Worm (Caenorhabditis elegans) whole organism, young adult: ENCODE results near the gene cku-70.

ENCODE experiments used
- B0035.1 ChIP-seq: sonication (generic microtip); optimal IDR thresholded peaks from 2 replicates; lab custom pipeline; 2016; ENCODE audit warnings: missing genetic modification characterization, mild to moderate bottlenecking, missing compliant biosample characterization, missing genotype, missing genetic modification reagents
- B0261.1 ChIP-seq: sonication (generic microtip); optimal IDR thresholded peaks from 2 replicates; lab custom pipeline; 2016; ENCODE audit warnings: mild to moderate bottlenecking, missing genetic modification characterization, moderate library complexity, missing compliant biosample characterization
- C06A6.2 ChIP-seq: fragments of 200-800 bp; sonication (Bioruptor generic); conservative IDR thresholded peaks from 2 replicates; pipeline ENCODE4 v1.3.6; 2022; ENCODE audit warnings: missing genetic modification characterization, missing compliant biosample characterization
- D2030.7 ChIP-seq: fragments of 200-800 bp; sonication (Bioruptor generic); IDR thresholded peaks from 2 replicates; pipeline ENCODE4 v1.3.6; 2022; ENCODE audit warnings: missing genetic modification reagents, missing genetic modification characterization, missing compliant biosample characterization
- F22D6.2 ChIP-seq: sonication (generic microtip); optimal IDR thresholded peaks from 2 replicates; lab custom pipeline; 2016; ENCODE audit warnings: mild to moderate bottlenecking, missing genetic modification characterization, missing compliant biosample characterization
- F23B12.7 ChIP-seq: sonication (generic microtip); optimal IDR thresholded peaks from 2 replicates; lab custom pipeline; 2017; ENCODE audit warnings: missing genetic modification characterization, mild to moderate bottlenecking, missing compliant biosample characterization, antibody characterized with exemption, moderate library complexity; ENCODE audit not compliant: insufficient read depth
- F39B2.1 ChIP-seq: fragments of 200-800 bp; sonication (Bioruptor generic); IDR thresholded peaks from 2 replicates; pipeline ENCODE4 v1.3.6; 2022; ENCODE audit warnings: missing genetic modification reagents, missing genetic modification characterization, missing compliant biosample characterization
- F57C9.4 ChIP-seq: sonication (generic microtip); optimal IDR thresholded peaks from 2 replicates; lab custom pipeline; 2017; ENCODE audit warnings: mild to moderate bottlenecking, missing genetic modification characterization, missing compliant biosample characterization
- K12H6.12 ChIP-seq: fragments of 200-800 bp; sonication (Bioruptor generic); optimal IDR thresholded peaks from 2 replicates; lab custom pipeline; 2018; ENCODE audit warnings: mild to moderate bottlenecking, missing genetic modification characterization, missing compliant biosample characterization
- Y53F4B.3 ChIP-seq: fragments of 200-800 bp; sonication (Bioruptor generic); IDR thresholded peaks from 2 replicates; pipeline ENCODE4 v1.3.6; 2022; ENCODE audit warnings: missing genetic modification reagents, missing genetic modification characterization, missing compliant biosample characterization
- Y95B8A.8 ChIP-seq: fragments of 200-800 bp; sonication (Bioruptor generic); IDR thresholded peaks from 2 replicates; pipeline ENCODE4 v1.3.6; 2022; ENCODE audit warnings: missing genetic modification reagents, missing genetic modification characterization, missing compliant biosample characterization
- akir-1 ChIP-seq: fragments of 200-800 bp; sonication (Bioruptor generic); optimal IDR thresholded peaks from 2 replicates; lab custom pipeline; 2018; ENCODE audit warnings: mild to moderate bottlenecking, missing genetic modification characterization, moderate library complexity, missing compliant biosample characterization
- athp-1 ChIP-seq: sonication (generic microtip); optimal IDR thresholded peaks from 2 replicates; lab custom pipeline; 2017; ENCODE audit warnings: mild to moderate bottlenecking, missing genetic modification characterization, missing compliant biosample characterization
- attf-3 ChIP-seq: fragments of 200-800 bp; sonication (Bioruptor generic); conservative IDR thresholded peaks from 2 replicates; pipeline ENCODE4 v1.3.6; 2022; ENCODE audit warnings: missing genetic modification reagents, missing genetic modification characterization, missing compliant biosample characterization
- attf-5 ChIP-seq: fragments of 200-800 bp; sonication (Bioruptor generic); optimal IDR thresholded peaks from 2 replicates; lab custom pipeline; 2018; ENCODE audit warnings: mild to moderate bottlenecking, missing genetic modification characterization, missing compliant biosample characterization
- attf-6 ChIP-seq: fragments of 200-800 bp; sonication (Bioruptor generic); IDR thresholded peaks from 2 replicates; pipeline ENCODE4 v1.3.6; 2022; ENCODE audit warnings: missing genetic modification reagents, missing genetic modification characterization, missing compliant biosample characterization
- bed-2 ChIP-seq: fragments of 200-800 bp; sonication (Bioruptor generic); IDR thresholded peaks from 2 replicates; pipeline ENCODE4 v1.3.6; 2022; ENCODE audit warnings: missing genetic modification reagents, missing genetic modification characterization, missing compliant biosample characterization
- cebp-1 ChIP-seq, 2 experiments: fragments of 200-800 bp in 1 of 2; sonication (Bioruptor generic) in 1 of 2; sonication (generic microtip) in 1 of 2; IDR thresholded peaks in 1 of 2; optimal IDR thresholded peaks in 1 of 2; 2 replicates each; pipeline versions ENCODE4 v1.3.6 to Lab custom; 2017 to 2022; ENCODE audit warnings: missing compliant biosample characterization in 2 of 2, missing genetic modification characterization in 2 of 2, mild to moderate bottlenecking in 1 of 2, missing genetic modification reagents in 1 of 2, moderate library complexity in 1 of 2
- ceh-27 ChIP-seq: fragments of 200-800 bp; sonication (Bioruptor generic); optimal IDR thresholded peaks from 2 replicates; lab custom pipeline; 2018; ENCODE audit warnings: mild to moderate bottlenecking, missing genetic modification characterization, moderate library complexity, missing compliant biosample characterization
- ceh-79 ChIP-seq: sonication (generic microtip); optimal IDR thresholded peaks from 2 replicates; lab custom pipeline; 2017; ENCODE audit warnings: mild to moderate bottlenecking, missing genetic modification characterization, missing compliant biosample characterization
- ceh-91 ChIP-seq: fragments of 200-800 bp; sonication (Bioruptor generic); IDR thresholded peaks from 2 replicates; pipeline ENCODE4 v1.3.6; 2022; ENCODE audit warnings: missing genetic modification reagents, missing genetic modification characterization, missing compliant biosample characterization
- chd-7 ChIP-seq: sonication (generic microtip); optimal IDR thresholded peaks from 2 replicates; lab custom pipeline; 2016; ENCODE audit warnings: mild to moderate bottlenecking, missing genetic modification characterization, moderate library complexity, missing compliant biosample characterization
- dox-1 ChIP-seq: fragments of 200-800 bp; sonication (Bioruptor generic); IDR thresholded peaks from 2 replicates; pipeline ENCODE4 v1.3.6; 2022; ENCODE audit warnings: missing genetic modification reagents, missing genetic modification characterization, missing compliant biosample characterization
- dpff-1 ChIP-seq: sonication (generic microtip); optimal IDR thresholded peaks from 2 replicates; lab custom pipeline; 2017; ENCODE audit warnings: mild to moderate bottlenecking, missing genetic modification characterization, missing compliant biosample characterization
- egl-44 ChIP-seq: fragments of 200-800 bp; sonication (Bioruptor generic); IDR thresholded peaks from 2 replicates; pipeline ENCODE4 v1.3.6; 2022; ENCODE audit warnings: missing genetic modification reagents, missing genetic modification characterization, missing compliant biosample characterization
- ekl-4 ChIP-seq: fragments of 200-800 bp; sonication (Bioruptor generic); IDR thresholded peaks from 2 replicates; pipeline ENCODE4 v1.3.6; 2022; ENCODE audit warnings: missing genetic modification reagents, missing genetic modification characterization, missing compliant biosample characterization
- ets-4 ChIP-seq: fragments of 200-800 bp; sonication (Bioruptor generic); optimal IDR thresholded peaks from 2 replicates; lab custom pipeline; 2018; ENCODE audit warnings: mild to moderate bottlenecking, missing genetic modification characterization, missing compliant biosample characterization
- him-1 ChIP-seq: sonication (generic microtip); optimal IDR thresholded peaks from 2 replicates; lab custom pipeline; 2016; ENCODE audit warnings: missing genotype, missing genetic modification reagents, missing genetic modification characterization, missing compliant biosample characterization
- hlh-26 ChIP-seq: fragments of 200-800 bp; sonication (Bioruptor generic); conservative IDR thresholded peaks from 2 replicates; pipeline ENCODE4 v1.3.6; 2022; ENCODE audit warnings: missing genetic modification reagents, missing genetic modification characterization, missing compliant biosample characterization
- hrde-1 ChIP-seq: sonication (generic microtip); optimal IDR thresholded peaks from 2 replicates; lab custom pipeline; 2016; ENCODE audit warnings: missing genetic modification characterization, mild to moderate bottlenecking, missing compliant biosample characterization, moderate library complexity, missing genotype, missing genetic modification reagents, borderline replicate concordance
- hsf-1 ChIP-seq: fragments of 200-800 bp; sonication (Bioruptor generic); IDR thresholded peaks from 2 replicates; pipeline ENCODE4 v1.3.6; 2022; ENCODE audit warnings: missing genetic modification reagents, missing genetic modification characterization, missing compliant biosample characterization
- let-526 ChIP-seq: fragments of 200-800 bp; sonication (Bioruptor generic); IDR thresholded peaks from 2 replicates; pipeline ENCODE4 v1.3.6; 2022; ENCODE audit warnings: missing genetic modification reagents, missing genetic modification characterization, missing compliant biosample characterization
- lin-26 ChIP-seq: fragments of 200-800 bp; sonication (Bioruptor generic); IDR thresholded peaks from 2 replicates; pipeline ENCODE4 v1.3.6; 2022; ENCODE audit warnings: missing genetic modification reagents, missing genetic modification characterization, missing compliant biosample characterization
- lin-40 ChIP-seq: sonication (generic microtip); optimal IDR thresholded peaks from 2 replicates; lab custom pipeline; 2016; ENCODE audit warnings: missing genetic modification characterization, mild to moderate bottlenecking, missing compliant biosample characterization, missing genotype, missing genetic modification reagents
- lir-1 ChIP-seq: fragments of 200-800 bp; sonication (Bioruptor generic); conservative IDR thresholded peaks from 2 replicates; pipeline ENCODE4 v1.3.6; 2022; ENCODE audit warnings: missing genetic modification reagents, missing genetic modification characterization, missing compliant biosample characterization
- lsl-1 ChIP-seq: fragments of 200-800 bp; sonication (Bioruptor generic); optimal IDR thresholded peaks from 2 replicates; lab custom pipeline; 2018; ENCODE audit warnings: mild to moderate bottlenecking, missing genetic modification characterization, moderate library complexity, missing compliant biosample characterization
- madf-6 ChIP-seq: fragments of 200-800 bp; sonication (Bioruptor generic); IDR thresholded peaks from 2 replicates; pipeline ENCODE4 v1.3.6; 2022; ENCODE audit warnings: missing genetic modification reagents, missing genetic modification characterization, missing compliant biosample characterization
- mel-28 ChIP-seq: sonication (generic microtip); optimal IDR thresholded peaks from 2 replicates; lab custom pipeline; 2016; ENCODE audit warnings: borderline replicate concordance, mild to moderate bottlenecking, missing genetic modification characterization, missing compliant biosample characterization
- mes-4 ChIP-seq: sonication (generic microtip); optimal IDR thresholded peaks from 2 replicates; lab custom pipeline; 2016; ENCODE audit warnings: missing genotype, missing genetic modification characterization, missing compliant biosample characterization
- nhr-179 ChIP-seq: sonication (generic microtip); optimal IDR thresholded peaks from 2 replicates; lab custom pipeline; 2016; ENCODE audit warnings: mild to moderate bottlenecking, missing genetic modification characterization, missing compliant biosample characterization
- nhr-27 ChIP-seq: fragments of 200-800 bp; sonication (Bioruptor generic); optimal IDR thresholded peaks from 2 replicates; lab custom pipeline; 2018; ENCODE audit warnings: mild to moderate bottlenecking, missing genetic modification characterization, moderate library complexity, missing compliant biosample characterization
- nhr-80 ChIP-seq: sonication (generic microtip); optimal IDR thresholded peaks from 2 replicates; lab custom pipeline; 2016; ENCODE audit warnings: missing genetic modification characterization, missing compliant biosample characterization
- nhr-90 ChIP-seq: sonication (generic microtip); optimal IDR thresholded peaks from 2 replicates; lab custom pipeline; 2016; ENCODE audit warnings: missing genotype, mild to moderate bottlenecking, missing genetic modification characterization, missing compliant biosample characterization
- rpc-1 ChIP-seq, 2 experiments: fragments of 150-350 bp in 1 of 2; sonication (generic microtip) in 1 of 2; optimal IDR thresholded peaks; 2 replicates each; lab custom pipeline; 2014 to 2018; ENCODE audit warnings: missing biosample characterization in 1 of 2, missing genetic modification characterization in 1 of 2, missing genetic modification reagents in 1 of 2, missing genotype in 1 of 2
- tbx-9 ChIP-seq: sonication (generic microtip); optimal IDR thresholded peaks from 2 replicates; lab custom pipeline; 2016; ENCODE audit warnings: borderline replicate concordance, missing genetic modification characterization, inconsistent platforms, missing compliant biosample characterization
- unc-130 ChIP-seq: sonication (generic microtip); optimal IDR thresholded peaks from 2 replicates; lab custom pipeline; 2016; ENCODE audit warnings: missing genetic modification reagents, missing genetic modification characterization, missing compliant biosample characterization
- xnd-1 ChIP-seq: sonication (generic microtip); optimal IDR thresholded peaks from 2 replicates; lab custom pipeline; 2016; ENCODE audit warnings: missing genotype, missing genetic modification reagents, missing genetic modification characterization, missing compliant biosample characterization

Gene cku-70

DNA sequence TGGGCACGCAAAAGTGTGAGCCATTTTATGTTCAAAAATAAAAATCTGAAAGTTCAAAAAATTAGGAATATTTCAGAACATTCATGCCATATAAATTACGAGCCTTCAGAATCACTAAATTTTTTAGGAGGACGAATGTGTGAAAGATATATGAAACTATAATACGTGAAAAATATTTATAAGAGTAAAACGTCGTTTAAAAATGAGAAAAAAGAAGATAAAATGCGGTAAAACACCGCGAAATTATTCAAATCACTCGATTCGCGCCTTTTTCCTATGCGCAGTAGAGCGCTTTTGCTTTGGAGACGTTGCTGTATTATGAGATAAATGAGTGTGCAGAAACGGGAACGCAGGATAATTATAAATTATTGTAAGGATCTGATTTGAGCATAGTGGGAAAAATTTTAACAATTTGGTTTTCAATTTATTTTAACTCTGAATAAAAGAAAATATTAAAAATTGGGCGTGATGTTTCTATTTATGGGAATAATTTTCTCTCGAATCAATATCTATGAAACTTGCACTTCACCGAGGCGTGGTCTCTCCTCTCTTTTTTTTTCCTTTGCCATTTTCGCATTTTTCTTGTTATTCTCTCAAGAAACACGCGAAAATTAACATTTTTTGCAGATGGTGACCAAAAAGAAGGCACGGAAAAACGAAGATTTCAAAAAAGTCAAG is 35.3 kb upstream of the cku-70 start, which contains the start of the genes sup-35 and Y48A6C.4 (continued):
- TF ChIP-seq attf-5 (GFP tag; lab: Kevin White, UChicago) (peak; percentile 80), rpc-1 (optimal IDR thresholded peaks at IDR 0.05; lab: Kevin White, UChicago) (no peak), rpc-1 (tag; optimal IDR thresholded peaks at IDR 0.05; lab: Kevin White, UChicago) (no peak), ets-4 (GFP tag; lab: Kevin White, UChicago) (no peak), madf-6 (GFP tag; lab: Robert Waterston, UW) (peak; percentile 87), dpff-1 (no peak), nhr-27 (tag; lab: Kevin White, UChicago) (no peak), Y53F4B.3 (no peak), mes-4 (tag; lab: Kevin White, UChicago) (no peak), B0261.1 (no peak), egl-44 (GFP tag; lab: Robert Waterston, UW) (no peak), him-1 (tag; lab: Kevin White, UChicago) (no peak), chd-7 (tag; lab: Kevin White, UChicago) (no peak), hlh-26 (GFP tag; lab: Robert Waterston, UW) (no peak), ceh-79 (tag; lab: Kevin White, UChicago) (no peak), unc-130 (GFP tag; lab: Kevin White, UChicago) (peak; percentile 80), Y95B8A.8 (GFP tag; lab: Robert Waterston, UW) (no peak), D2030.7 (GFP tag; lab: Robert Waterston, UW) (peak; percentile 92), lin-40 (tag; lab: Kevin White, UChicago) (peak; percentile 77), K12H6.12 (peak; percentile 74), lin-26 (no peak), hrde-1 (no peak), nhr-90 (tag; lab: Kevin White, UChicago) (no peak), hsf-1 (GFP tag; lab: Robert Waterston, UW) (no peak), lsl-1 (GFP tag; lab: Kevin White, UChicago) (peak; percentile 64), xnd-1 (tag; lab: Kevin White, UChicago) (peak; percentile 14), ceh-91 (GFP tag; lab: Robert Waterston, UW) (peak; percentile 81), lir-1 (GFP tag; lab: Robert Waterston, UW) (no peak), bed-2 (GFP tag; lab: Robert Waterston, UW) (0 out of 2 replicates have a peak, but pooled peaks have one; percentile 43), F57C9.4 (tag; lab: Kevin White, UChicago) (no peak), F39B2.1 (GFP tag; lab: Robert Waterston, UW) (no peak), attf-6 (GFP tag; lab: Robert Waterston, UW) (no peak), mel-28 (tag; lab: Kevin White, UChicago) (no peak), C06A6.2 (GFP tag; lab: Robert Waterston, UW) (no peak), nhr-179 (tag; lab: Kevin White, UChicago) (no peak), athp-1 (tag; lab: Kevin White, UChicago) (peak; percentile 47), cebp-1 (GFP tag; IDR thresholded peaks at IDR 0.05; lab: Robert Waterston, UW) (no peak), cebp-1 (tag; optimal IDR thresholded peaks at IDR 0.05; lab: Kevin White, UChicago) (peak; percentile 49), dox-1 (peak; percentile 76), nhr-80 (tag; lab: Kevin White, UChicago) (peak; percentile 2), akir-1 (GFP tag; lab: Kevin White, UChicago) (no peak), attf-3 (GFP tag; lab: Robert Waterston, UW) (no peak), F23B12.7 (peak; percentile 6), let-526 (no peak), ekl-4 (no peak), F22D6.2 (tag; lab: Kevin White, UChicago) (no peak), tbx-9 (no peak), B0035.1 (tag; lab: Kevin White, UChicago) (no peak), ceh-27 (GFP tag; lab: Kevin White, UChicago) (peak; percentile 65)
